Worm (Caenorhabditis elegans): Measurements from ENCODE around the gene C45B11.9.
A peak's percentile ranks its signal among the peaks of the same experiment; 100 is the strongest.

Gene C45B11.9

ce11 chrV:11075209-11076027 is 35.3 kb downstream of the C45B11.9 start (continued):
- no peak for TF ChIP-seq nhr-43 (tag; optimal IDR thresholded peaks at IDR 0.05; ENCODE audit: poor library complexity, severe bottlenecking)
- TF ChIP-seq nhr-23 (tag; optimal IDR thresholded peaks at IDR 0.05) = peak; percentile 26
- TF ChIP-seq unc-62 (GFP tag; optimal IDR thresholded peaks at IDR 0.05) = no peak
- no peak for TF ChIP-seq ceh-28 (tag; optimal IDR thresholded peaks at IDR 0.05)
- TF ChIP-seq mdl-1 (tag; optimal IDR thresholded peaks at IDR 0.05) = peak; percentile 23
- TF ChIP-seq sea-2 (GFP tag; optimal IDR thresholded peaks at IDR 0.05) = no peak
- TF ChIP-seq nhr-12 (tag; optimal IDR thresholded peaks at IDR 0.05) = no peak
- no peak for TF ChIP-seq pqm-1 (tag; optimal IDR thresholded peaks at IDR 0.05)
- TF ChIP-seq fkh-2 (tag; optimal IDR thresholded peaks at IDR 0.05) = no peak
- TF ChIP-seq lin-15B (tag; optimal IDR thresholded peaks at IDR 0.05) = peak; percentile 61
- TF ChIP-seq tbx-2 (tag; optimal IDR thresholded peaks at IDR 0.05) = no peak
- TF ChIP-seq egl-27 (tag; optimal IDR thresholded peaks at IDR 0.05) = no peak
- TF ChIP-seq R02D3.7 (tag; optimal IDR thresholded peaks at IDR 0.05) = no peak
- TF ChIP-seq ama-1 (optimal IDR thresholded peaks at IDR 0.05) = peak; percentile 64
- no peak for TF ChIP-seq nhr-237 (tag; optimal IDR thresholded peaks at IDR 0.05)
- no peak for TF ChIP-seq lin-39 (tag; optimal IDR thresholded peaks at IDR 0.05)
- TF ChIP-seq mml-1 (tag; optimal IDR thresholded peaks at IDR 0.05) = no peak
- TF ChIP-seq nhr-25 (tag; optimal IDR thresholded peaks at IDR 0.05) = peak; percentile 68
- no peak for TF ChIP-seq fkh-10 (GFP tag; optimal IDR thresholded peaks at IDR 0.05)
- TF ChIP-seq ceh-82 (tag; optimal IDR thresholded peaks at IDR 0.05) = no peak

- TF ChIP-seq nhr-43 (tag; optimal IDR thresholded peaks at IDR 0.05; ENCODE audit: poor library complexity, severe bottlenecking) (peak; percentile 14), ceh-82 (tag; optimal IDR thresholded peaks at IDR 0.05) (no peak), ceh-9 (tag; optimal IDR thresholded peaks at IDR 0.05) (no peak), tbx-2 (tag; optimal IDR thresholded peaks at IDR 0.05) (peak; percentile 34)
Observed at ce11 chrV:11076028-11076402, 35.9 kb downstream of the C45B11.9 start.

DNA sequence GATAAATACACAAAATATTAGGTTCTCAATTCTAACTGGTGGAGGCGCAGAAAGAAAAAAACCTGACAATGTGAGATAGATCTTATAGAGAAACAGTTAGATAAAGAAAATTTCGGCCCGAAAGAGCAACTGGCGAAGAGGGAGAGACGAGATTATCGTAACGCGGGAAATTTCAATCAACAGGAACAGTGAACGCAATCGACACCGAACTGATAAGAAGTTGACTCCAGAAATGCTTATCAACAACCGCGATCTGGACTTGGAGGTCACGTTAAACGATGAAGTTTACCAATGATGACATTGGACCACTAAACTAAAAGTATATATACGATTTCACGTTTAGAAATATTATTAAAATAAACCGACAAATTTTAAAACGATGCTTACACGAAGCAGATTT is 36.3 kb downstream of the C45B11.9 start:
- TF ChIP-seq elt-2 (tag; optimal IDR thresholded peaks at IDR 0.05) (peak; percentile 52), nhr-25 (tag; optimal IDR thresholded peaks at IDR 0.05) (peak; percentile 72), jun-1 (tag; optimal IDR thresholded peaks at IDR 0.05) (peak; percentile 4), ama-1 (optimal IDR thresholded peaks at IDR 0.05) (peak; percentile 94), ceh-9 (tag; optimal IDR thresholded peaks at IDR 0.05) (no peak), pha-4 (tag; optimal IDR thresholded peaks at IDR 0.05) (peak; percentile 32), eor-1 (tag; optimal IDR thresholded peaks at IDR 0.05) (no peak), egl-5 (tag; optimal IDR thresholded peaks at IDR 0.05) (peak; percentile 8)

- TF ChIP-seq fos-1 (tag; optimal IDR thresholded peaks at IDR 0.05) (peak; percentile 88), unc-39 (tag; optimal IDR thresholded peaks at IDR 0.05) (no peak), mdl-1 (tag; optimal IDR thresholded peaks at IDR 0.05) (no peak), nfya-1 (tag; optimal IDR thresholded peaks at IDR 0.05; ENCODE audit: insufficient read depth) (peak; percentile 88), nhr-25 (tag; optimal IDR thresholded peaks at IDR 0.05) (peak; percentile 95), skn-1 (tag; optimal IDR thresholded peaks at IDR 0.05) (peak; percentile 23), jun-1 (tag; optimal IDR thresholded peaks at IDR 0.05) (peak; percentile 82), ama-1 (optimal IDR thresholded peaks at IDR 0.05) (peak; percentile 22), nhr-12 (tag; optimal IDR thresholded peaks at IDR 0.05) (no peak), elt-3 (tag; optimal IDR thresholded peaks at IDR 0.05) (peak in 1 of 3 experiments; percentile 32), elt-2 (tag; optimal IDR thresholded peaks at IDR 0.05) (peak; percentile 76), mml-1 (tag; optimal IDR thresholded peaks at IDR 0.05) (no peak), R02D3.7 (tag; optimal IDR thresholded peaks at IDR 0.05) (peak; percentile 9), pha-4 (tag; optimal IDR thresholded peaks at IDR 0.05) (peak; percentile 75), nhr-11 (tag; optimal IDR thresholded peaks at IDR 0.05) (no peak), snpc-4 (tag; optimal IDR thresholded peaks at IDR 0.05) (peak; percentile 73), fkh-10 (GFP tag; optimal IDR thresholded peaks at IDR 0.05) (peak; percentile 58), lin-15B (tag; optimal IDR thresholded peaks at IDR 0.05) (peak; percentile 78), nhr-23 (tag; optimal IDR thresholded peaks at IDR 0.05) (peak; percentile 78), ztf-4 (tag; optimal IDR thresholded peaks at IDR 0.05) (no peak), lin-39 (tag; optimal IDR thresholded peaks at IDR 0.05) (peak; percentile 74), lsy-12 (tag; optimal IDR thresholded peaks at IDR 0.05) (no peak), hmg-11 (tag; optimal IDR thresholded peaks at IDR 0.05) (peak; percentile 36), ceh-9 (tag; optimal IDR thresholded peaks at IDR 0.05) (no peak), unc-62 (GFP tag; optimal IDR thresholded peaks at IDR 0.05) (no peak), ZK546.5 (tag; optimal IDR thresholded peaks at IDR 0.05) (no peak), nhr-77 (tag; optimal IDR thresholded peaks at IDR 0.05) (no peak), fkh-2 (tag; optimal IDR thresholded peaks at IDR 0.05) (no peak), ceh-28 (tag; optimal IDR thresholded peaks at IDR 0.05) (peak; percentile 9), egl-5 (tag; optimal IDR thresholded peaks at IDR 0.05) (no peak), nhr-76 (tag; optimal IDR thresholded peaks at IDR 0.05) (no peak), nhr-28 (tag; optimal IDR thresholded peaks at IDR 0.05) (no peak), aly-2 (tag; optimal IDR thresholded peaks at IDR 0.05) (no peak), elt-1 (tag; optimal IDR thresholded peaks at IDR 0.05) (peak; percentile 20), tbx-2 (tag; optimal IDR thresholded peaks at IDR 0.05) (peak; percentile 34)
Observed at ce11 chrV:11078104-11078724, 38.1 kb downstream of the C45B11.9 start, which contains the start of gene act-2. act-2 (minus strand) TSS chrV:11078154.

Measured in whole organism, L3 larva.